Fruit fly (Drosophila melanogaster): ENCODE results near the gene smg.

smg gene

dm6 chr3L:9032871-9033270 lies 35.1 kb upstream of the smg start:
- TF ChIP-seq Hnf4 (GFP tag; optimal IDR thresholded peaks at IDR 0.05) = no peak
- no peak for TF ChIP-seq tai (GFP tag; optimal IDR thresholded peaks at IDR 0.05)
- TF ChIP-seq fru (GFP tag; optimal IDR thresholded peaks at IDR 0.05) = peak; percentile 11
- peak; percentile 30 for TF ChIP-seq h (GFP tag; optimal IDR thresholded peaks at IDR 0.05)
- TF ChIP-seq HLH106 (tag; optimal IDR thresholded peaks at IDR 0.05) = peak; percentile 2
- TF ChIP-seq Hr78 (GFP tag; optimal IDR thresholded peaks at IDR 0.05) = no peak
- no peak for TF ChIP-seq CrebA (GFP tag; optimal IDR thresholded peaks at IDR 0.05; ENCODE audit: borderline replicate concordance)
- peak; percentile 6 for TF ChIP-seq OdsH (GFP tag; optimal IDR thresholded peaks at IDR 0.05)
- TF ChIP-seq rgr (GFP tag; optimal IDR thresholded peaks at IDR 0.05) = peak; percentile 25
- TF ChIP-seq brk (GFP tag; optimal IDR thresholded peaks at IDR 0.05) = no peak
- peak; percentile 30 for TF ChIP-seq Myc (optimal IDR thresholded peaks at IDR 0.05)
- no peak for TF ChIP-seq Rel (GFP tag; optimal IDR thresholded peaks at IDR 0.05)
- no peak for TF ChIP-seq Rel (tag; optimal IDR thresholded peaks at IDR 0.05)
- no peak for TF ChIP-seq CG9705 (GFP tag; optimal IDR thresholded peaks at IDR 0.05)
- TF ChIP-seq ey (GFP tag; optimal IDR thresholded peaks at IDR 0.05) = peak; percentile 8
- no peak for TF ChIP-seq usp (GFP tag; optimal IDR thresholded peaks at IDR 0.05)
- TF ChIP-seq Jra (GFP tag; optimal IDR thresholded peaks at IDR 0.05) = no peak
- no peak for TF ChIP-seq sage (GFP tag; optimal IDR thresholded peaks at IDR 0.05)
- peak; percentile 29 for TF ChIP-seq Sp1 (GFP tag; optimal IDR thresholded peaks at IDR 0.05)
- TF ChIP-seq br (GFP tag; optimal IDR thresholded peaks at IDR 0.05) = no peak

dm6 chr3L:9029183-9029789 lies 31.5 kb upstream of the smg start:
- no peak for TF ChIP-seq Rel (GFP tag; optimal IDR thresholded peaks at IDR 0.05)
- TF ChIP-seq Rel (tag; optimal IDR thresholded peaks at IDR 0.05) = no peak
- no peak for TF ChIP-seq h (GFP tag; optimal IDR thresholded peaks at IDR 0.05)
- TF ChIP-seq woc (GFP tag; optimal IDR thresholded peaks at IDR 0.05) = no peak
- no peak for TF ChIP-seq GATAd (GFP tag; optimal IDR thresholded peaks at IDR 0.05)
- TF ChIP-seq br (GFP tag; optimal IDR thresholded peaks at IDR 0.05) = no peak
- TF ChIP-seq lola (GFP tag; optimal IDR thresholded peaks at IDR 0.05) = no peak
- TF ChIP-seq psq (GFP tag; optimal IDR thresholded peaks at IDR 0.05) = no peak
- TF ChIP-seq dsf (GFP tag; optimal IDR thresholded peaks at IDR 0.05; ENCODE audit: borderline replicate concordance) = no peak

- TF ChIP-seq Rel (GFP tag; optimal IDR thresholded peaks at IDR 0.05) (no peak), Rel (tag; optimal IDR thresholded peaks at IDR 0.05) (no peak), Mio (GFP tag; optimal IDR thresholded peaks at IDR 0.05) (no peak), CG9705 (GFP tag; optimal IDR thresholded peaks at IDR 0.05) (no peak), sv (GFP tag; optimal IDR thresholded peaks at IDR 0.05) (no peak), CG32264 (GFP tag; optimal IDR thresholded peaks at IDR 0.05) (no peak), Dif (GFP tag; optimal IDR thresholded peaks at IDR 0.05; ENCODE audit: partially characterized antibody) (no peak), brk (GFP tag; optimal IDR thresholded peaks at IDR 0.05) (no peak), br (GFP tag; optimal IDR thresholded peaks at IDR 0.05) (no peak), Hr78 (GFP tag; optimal IDR thresholded peaks at IDR 0.05) (no peak), HLH106 (tag; optimal IDR thresholded peaks at IDR 0.05) (no peak), woc (GFP tag; optimal IDR thresholded peaks at IDR 0.05) (no peak), Myc (optimal IDR thresholded peaks at IDR 0.05) (no peak), Vsx2 (GFP tag; optimal IDR thresholded peaks at IDR 0.05; ENCODE audit: partially characterized antibody) (no peak), ey (GFP tag; optimal IDR thresholded peaks at IDR 0.05) (no peak)
Observed at dm6 chr3L:9028057-9028456, 30.3 kb upstream of the smg start.

dm6 chr3L:9027122-9027696 lies 29.4 kb upstream of the smg start:
- TF ChIP-seq h (GFP tag; optimal IDR thresholded peaks at IDR 0.05) = no peak
- no peak for TF ChIP-seq Abd-B (GFP tag; optimal IDR thresholded peaks at IDR 0.05)
- TF ChIP-seq sage (GFP tag; optimal IDR thresholded peaks at IDR 0.05) = no peak
- no peak for TF ChIP-seq woc (GFP tag; optimal IDR thresholded peaks at IDR 0.05)
- TF ChIP-seq CG9705 (GFP tag; optimal IDR thresholded peaks at IDR 0.05) = no peak
- no peak for TF ChIP-seq br (GFP tag; optimal IDR thresholded peaks at IDR 0.05)
- TF ChIP-seq pan (optimal IDR thresholded peaks at IDR 0.05) = no peak

- TF ChIP-seq Hr78 (GFP tag; optimal IDR thresholded peaks at IDR 0.05) (no peak), Mio (GFP tag; optimal IDR thresholded peaks at IDR 0.05) (no peak), dsf (GFP tag; optimal IDR thresholded peaks at IDR 0.05; ENCODE audit: borderline replicate concordance) (no peak), woc (GFP tag; optimal IDR thresholded peaks at IDR 0.05) (peak; percentile 12)
Observed at dm6 chr3L:9026568-9026967, 28.8 kb upstream of the smg start.
